Worm (Caenorhabditis elegans) whole organism, L4/young adult: Measurements from ENCODE around the gene K10D11.3.

Source experiments
- W03F9.2 ChIP-seq: fragments of 150-350 bp; optimal IDR thresholded peaks from 2 replicates; lab custom pipeline; 2014; ENCODE audit warnings: missing biosample characterization, missing genetic modification characterization
- dao-5 ChIP-seq: sonication (generic microtip); optimal IDR thresholded peaks from 2 replicates; lab custom pipeline; 2016; ENCODE audit warnings: missing genotype, missing genetic modification characterization, moderate library complexity, missing compliant biosample characterization
- him-1 ChIP-seq: sonication (generic microtip); optimal IDR thresholded peaks from 2 replicates; lab custom pipeline; 2016; ENCODE audit warnings: missing genotype, missing genetic modification reagents, missing genetic modification characterization, missing compliant biosample characterization

K10D11.3 gene

ce11 chrIV:12978307-12979036, 7.5 kb downstream of the K10D11.3 start, which contains the start of gene K10D11.2:
K10D11.2 (plus strand) TSS chrIV:12978986.
- no peak for TF ChIP-seq him-1 (tag; lab: Kevin White, UChicago)
- TF ChIP-seq dao-5, result no peak
- TF ChIP-seq W03F9.2 (tag; lab: Kevin White, UChicago), result no peak

ce11 chrIV:12977650-12978049, 8.3 kb downstream of the K10D11.3 start:
- no peak for TF ChIP-seq W03F9.2 (tag; lab: Kevin White, UChicago)

ce11 chrIV:12975981-12976380, 10.0 kb downstream of the K10D11.3 start, which contains the start of gene dod-17:
dod-17 (plus strand) TSS chrIV:12976303.
- no peak for TF ChIP-seq W03F9.2 (tag; lab: Kevin White, UChicago)
- no peak for TF ChIP-seq dao-5
- no peak for TF ChIP-seq him-1 (tag; lab: Kevin White, UChicago)

- TF ChIP-seq W03F9.2 (tag; lab: Kevin White, UChicago), result no peak
Observed at ce11 chrIV:12973336-12973735, 12.6 kb downstream of the K10D11.3 start, which contains the start of gene F55G11.4. F55G11.4 (plus strand) TSS chrIV:12973624.

ce11 chrIV:12972780-12973179, 13.2 kb downstream of the K10D11.3 start:
- TF ChIP-seq dao-5 (no peak), him-1 (tag; lab: Kevin White, UChicago) (no peak), W03F9.2 (tag; lab: Kevin White, UChicago) (no peak)

ce11 chrIV:12971994-12972520, 13.9 kb downstream of the K10D11.3 start:
- no peak for TF ChIP-seq W03F9.2 (tag; lab: Kevin White, UChicago)
- TF ChIP-seq him-1 (tag; lab: Kevin White, UChicago), result no peak
- TF ChIP-seq dao-5, result no peak

ce11 chrIV:12969141-12969540, 16.8 kb downstream of the K10D11.3 start, which contains the start of gene F55G11.2:
F55G11.2 (minus strand) TSS chrIV:12969289.
- TF ChIP-seq him-1 (tag; lab: Kevin White, UChicago), result no peak
- TF ChIP-seq W03F9.2 (tag; lab: Kevin White, UChicago), result no peak
- TF ChIP-seq dao-5, result no peak

- TF ChIP-seq W03F9.2 (tag; lab: Kevin White, UChicago), result no peak
- TF ChIP-seq dao-5, result no peak
- TF ChIP-seq him-1 (tag; lab: Kevin White, UChicago), result no peak
Observed at ce11 chrIV:12967303-12967702, 18.6 kb downstream of the K10D11.3 start.

- TF ChIP-seq W03F9.2 (tag; lab: Kevin White, UChicago) (no peak), him-1 (tag; lab: Kevin White, UChicago) (no peak)
Observed at ce11 chrIV:12965074-12965473, 20.9 kb downstream of the K10D11.3 start, which contains the start of gene dod-22. dod-22 (plus strand) TSS chrIV:12965374.

ce11 chrIV:12964648-12965047, 21.3 kb downstream of the K10D11.3 start:
- TF ChIP-seq dao-5 (no peak), him-1 (tag; lab: Kevin White, UChicago) (no peak), W03F9.2 (tag; lab: Kevin White, UChicago) (no peak)

ce11 chrIV:12962564-12962963, 23.4 kb downstream of the K10D11.3 start, which contains the start of gene F55G11.8:
F55G11.8 (plus strand) TSS chrIV:12962808.
- TF ChIP-seq dao-5 (no peak), him-1 (tag; lab: Kevin White, UChicago) (no peak), W03F9.2 (tag; lab: Kevin White, UChicago) (no peak)

- TF ChIP-seq dao-5, result no peak
- TF ChIP-seq him-1 (tag; lab: Kevin White, UChicago), result no peak
- TF ChIP-seq W03F9.2 (tag; lab: Kevin White, UChicago), result no peak
Observed at ce11 chrIV:12960136-12960535, 25.8 kb downstream of the K10D11.3 start, which contains the start of gene F55G11.7. F55G11.7 (plus strand) TSS chrIV:12960436.

ce11 chrIV:12957730-12958129, 28.2 kb downstream of the K10D11.3 start, which contains the start of gene F55G11.6:
F55G11.6 (plus strand) TSS chrIV:12958030.
- TF ChIP-seq him-1 (tag; lab: Kevin White, UChicago), result no peak
- no peak for TF ChIP-seq W03F9.2 (tag; lab: Kevin White, UChicago)
- TF ChIP-seq dao-5, result no peak

- TF ChIP-seq him-1 (tag; lab: Kevin White, UChicago) (no peak), W03F9.2 (tag; lab: Kevin White, UChicago) (no peak), dao-5 (no peak)
Observed at ce11 chrIV:12948470-12948869, 37.5 kb downstream of the K10D11.3 start, which contains the start of gene F55G11.10. F55G11.10 (plus strand) TSS chrIV:12948770.
